Fruit fly (Drosophila melanogaster): ENCODE measurements around the gene BBS1.

dm6 chr3L:7103941-7104340, 21.8 kb upstream of the BBS1 start:
- no peak for TF ChIP-seq CG8478 (optimal IDR thresholded peaks at IDR 0.05)
- TF ChIP-seq CTCF (optimal IDR thresholded peaks at IDR 0.05): no peak

Data from S2 (cell line).